Worm (Caenorhabditis elegans) whole organism, L4/young adult: Measurements from ENCODE around the gene R02E12.4.

Source experiments
- W03F9.2 ChIP-seq: fragments of 150-350 bp; optimal IDR thresholded peaks from 2 replicates; lab custom pipeline; 2014; ENCODE audit warnings: missing biosample characterization, missing genetic modification characterization
- dao-5 ChIP-seq: sonication (generic microtip); optimal IDR thresholded peaks from 2 replicates; lab custom pipeline; 2016; ENCODE audit warnings: missing genotype, missing genetic modification characterization, moderate library complexity, missing compliant biosample characterization
- him-1 ChIP-seq: sonication (generic microtip); optimal IDR thresholded peaks from 2 replicates; lab custom pipeline; 2016; ENCODE audit warnings: missing genotype, missing genetic modification reagents, missing genetic modification characterization, missing compliant biosample characterization

The R02E12.4 gene

DNA sequence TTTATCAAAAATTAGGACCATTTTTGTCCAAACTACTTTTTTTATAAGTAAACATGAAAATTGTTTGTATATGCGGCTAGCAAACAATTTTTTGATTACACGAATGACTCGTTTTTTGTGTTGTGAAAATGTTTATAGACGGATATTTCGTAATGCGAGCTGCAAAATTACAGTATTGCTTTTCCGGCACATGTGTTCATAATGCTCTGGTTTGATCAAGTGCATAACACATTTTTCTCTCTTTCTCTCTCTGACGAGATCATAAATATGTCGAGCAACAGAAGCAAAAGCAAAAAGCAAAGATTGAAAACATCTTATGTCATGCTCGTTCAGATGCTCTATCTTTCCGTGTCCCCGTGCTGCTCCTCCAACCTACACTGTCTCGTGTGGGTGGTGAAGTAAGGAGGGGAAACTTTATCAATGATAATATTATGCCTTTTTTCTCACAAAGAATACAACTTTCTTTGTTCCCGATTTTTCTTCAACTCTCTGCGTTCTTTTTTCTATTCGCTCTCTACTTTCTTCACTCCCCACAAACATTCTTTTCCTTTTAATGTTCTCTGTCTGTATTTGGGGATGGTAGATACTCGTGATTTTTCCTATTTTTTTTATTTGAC, 13.6 kb downstream of the R02E12.4 start:
- TF ChIP-seq W03F9.2 (tag; lab: Kevin White, UChicago), result no peak
- no peak for TF ChIP-seq dao-5 (tag; lab: Kevin White, UChicago)
- no peak for TF ChIP-seq him-1 (tag; lab: Kevin White, UChicago)

DNA sequence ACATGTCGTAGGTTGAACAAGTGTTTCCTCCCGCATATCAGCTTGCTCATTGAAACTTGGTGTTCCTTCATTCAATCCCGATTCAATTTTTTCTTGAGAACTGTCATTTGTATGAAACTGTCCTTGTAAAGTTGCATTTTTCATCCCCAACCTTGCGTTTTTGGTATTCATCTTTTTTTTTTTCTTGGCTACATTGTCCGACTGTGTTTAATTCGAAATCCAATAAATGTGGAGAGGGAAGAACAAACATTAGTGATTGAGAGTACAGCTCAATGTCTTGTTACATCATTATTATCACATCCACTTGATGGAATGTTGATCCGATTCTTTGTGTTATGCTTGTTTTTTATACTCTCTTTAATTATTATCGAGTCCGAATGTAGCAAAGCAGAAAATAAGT, 16.9 kb downstream of the R02E12.4 start, which contains the start of gene acr-10:
Gene acr-10, plus strand, starts transcription at position 301 of the 400 bp plus-strand sequence.
- TF ChIP-seq him-1 (tag; lab: Kevin White, UChicago) (no peak), W03F9.2 (tag; lab: Kevin White, UChicago) (no peak), dao-5 (tag; lab: Kevin White, UChicago) (no peak)
